Fruit fly (Drosophila melanogaster) whole organism: ENCODE data around the gene Mtl.

ENCODE experiments used
- CG8478 ChIP-seq: fragments of >200 bp; optimal IDR thresholded peaks from 2 replicates; lab custom pipeline; 2018; ENCODE audit warnings: inconsistent platforms
- Dll ChIP-seq: fragments of >200 bp; optimal IDR thresholded peaks from 2 replicates; lab custom pipeline; 2017
- EcR ChIP-seq, 2 experiments: fragments of >200 bp; optimal IDR thresholded peaks; 2 replicates each; lab custom pipeline; 2017; ENCODE audit warnings: missing biosample characterization in 2 of 2, missing genetic modification characterization in 2 of 2, missing genetic modification reagents in 2 of 2
- pan ChIP-seq: fragments of >200 bp; optimal IDR thresholded peaks from 2 replicates; lab custom pipeline; 2017
- psq ChIP-seq: fragments of >200 bp; optimal IDR thresholded peaks from 2 replicates; lab custom pipeline; 2017
- usp ChIP-seq: fragments of >200 bp; optimal IDR thresholded peaks from 2 replicates; lab custom pipeline; 2017; ENCODE audit warnings: missing biosample characterization, missing genetic modification characterization, mixed read lengths

- TF ChIP-seq psq (lab: Kevin White, UChicago) (no peak), CG8478 (lab: Kevin White, UChicago) (no peak), EcR (GFP tag; optimal IDR thresholded peaks at IDR 0.05; lab: Kevin White, UChicago) (no peak), Dll (no peak), pan (lab: Kevin White, UChicago) (no peak), usp (GFP tag; lab: Kevin White, UChicago) (no peak)
These were observed 48.9 kb downstream of the Mtl start for dm6 chr3R:27685074-27685473.
